Fruit fly (Drosophila melanogaster): ENCODE results near the gene fid.
A peak's percentile ranks its signal among the peaks of the same experiment; 100 is the strongest.

The fid gene

DNA sequence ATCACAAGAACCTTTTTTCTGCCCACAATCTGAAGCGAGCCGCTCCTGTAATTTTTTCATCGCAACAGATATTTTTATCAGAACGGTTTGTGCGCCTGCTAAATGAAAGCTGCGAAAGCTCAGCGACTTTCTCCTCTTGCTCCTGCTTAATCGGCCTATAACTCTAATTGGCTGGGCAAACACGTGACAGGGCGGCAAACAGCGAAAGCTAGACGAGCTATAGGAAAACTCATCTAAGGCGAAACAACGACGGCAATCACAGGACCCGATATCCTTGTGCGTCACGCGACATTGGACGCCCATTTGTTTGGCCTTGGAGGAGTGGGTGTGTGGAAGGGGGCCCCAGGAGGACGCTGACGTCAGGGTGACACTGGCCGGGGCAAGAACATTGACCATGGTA is 2.9 kb upstream of the fid start:
- no peak for TF ChIP-seq rgr (GFP tag; optimal IDR thresholded peaks at IDR 0.05)
- no peak for TF ChIP-seq GATAd (GFP tag; optimal IDR thresholded peaks at IDR 0.05)
- no peak for TF ChIP-seq CrebA (GFP tag; optimal IDR thresholded peaks at IDR 0.05; ENCODE audit: borderline replicate concordance)
- TF ChIP-seq Vsx2 (GFP tag; optimal IDR thresholded peaks at IDR 0.05; ENCODE audit: partially characterized antibody), result no peak
- no peak for TF ChIP-seq Hr83 (GFP tag; optimal IDR thresholded peaks at IDR 0.05; ENCODE audit: poor library complexity, severe bottlenecking)

DNA sequence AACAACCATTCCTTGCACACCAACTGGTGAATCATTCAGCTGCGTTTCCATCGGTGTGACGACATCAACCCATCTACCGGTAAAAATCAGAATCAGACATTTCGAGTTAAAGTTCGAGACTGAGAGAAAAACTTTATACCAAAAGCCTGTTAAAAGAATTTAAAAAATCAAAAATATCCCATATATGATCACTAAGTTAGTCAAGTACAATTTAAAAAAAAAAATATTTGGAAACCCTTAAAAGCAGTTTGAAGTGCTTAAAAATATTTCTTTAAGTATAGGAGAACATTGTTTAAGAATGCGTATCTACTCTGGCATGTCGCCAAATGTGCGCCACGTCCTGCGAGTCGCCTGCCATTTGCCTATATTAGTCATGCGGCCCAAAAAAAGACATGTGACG is 1.4 kb upstream of the fid start:
- no peak for TF ChIP-seq usp (GFP tag; optimal IDR thresholded peaks at IDR 0.05)
- TF ChIP-seq rgr (GFP tag; optimal IDR thresholded peaks at IDR 0.05), result no peak

DNA sequence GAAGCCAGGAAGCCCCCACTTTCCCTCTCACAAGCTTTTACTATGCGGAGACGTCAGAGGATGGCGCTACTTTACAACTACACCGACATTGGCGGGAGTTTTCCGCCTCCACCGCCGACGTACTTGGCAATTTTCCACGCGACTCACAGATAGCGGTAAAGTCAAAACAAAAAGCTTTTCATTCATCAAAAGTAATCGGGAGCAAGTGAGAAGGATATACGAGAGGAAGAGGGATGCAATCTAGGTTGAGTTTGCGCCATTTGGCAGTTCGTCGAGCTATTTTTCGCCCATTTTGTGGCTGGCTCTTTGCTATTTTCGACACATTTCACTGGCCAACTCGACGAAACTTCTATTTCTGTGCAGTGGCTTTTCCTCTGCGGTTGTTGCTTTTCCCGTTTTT is 965 bp upstream of the fid start:
- no peak for TF ChIP-seq Rel (GFP tag; optimal IDR thresholded peaks at IDR 0.05)
- TF ChIP-seq Rel (tag; optimal IDR thresholded peaks at IDR 0.05), result no peak
- no peak for TF ChIP-seq sv (GFP tag; optimal IDR thresholded peaks at IDR 0.05)
- no peak for TF ChIP-seq Mio (GFP tag; optimal IDR thresholded peaks at IDR 0.05)
- TF ChIP-seq fru (GFP tag; optimal IDR thresholded peaks at IDR 0.05), result no peak
- no peak for TF ChIP-seq CrebA (GFP tag; optimal IDR thresholded peaks at IDR 0.05; ENCODE audit: borderline replicate concordance)
- TF ChIP-seq dmrt93B (GFP tag; optimal IDR thresholded peaks at IDR 0.05), result no peak
- no peak for TF ChIP-seq sage (GFP tag; optimal IDR thresholded peaks at IDR 0.05)
- TF ChIP-seq br (GFP tag; optimal IDR thresholded peaks at IDR 0.05), result no peak

DNA sequence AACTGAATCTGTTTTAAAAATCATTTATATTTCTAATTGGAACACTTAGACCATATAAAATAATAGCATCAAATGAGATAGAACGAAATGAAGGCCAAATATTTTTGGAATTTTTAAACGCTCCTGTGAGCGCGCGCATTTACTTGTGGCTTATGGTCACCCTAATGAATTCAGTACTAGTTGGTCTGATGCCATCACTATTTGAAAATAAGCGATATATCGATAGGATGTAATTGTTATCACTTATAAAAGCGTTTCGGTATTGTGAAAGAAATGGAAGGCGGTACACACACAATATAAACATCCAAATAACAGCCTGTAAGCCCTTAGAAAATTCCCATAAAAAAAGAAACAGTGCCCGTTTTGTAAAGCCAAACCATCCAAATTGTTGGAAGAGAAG is 12.9 kb downstream of the fid start, which contains the start of gene Nf1:
TSS of gene Nf1 (plus strand) at position 280 of the 400 bp plus-strand sequence.
- TF ChIP-seq CG9705 (GFP tag; optimal IDR thresholded peaks at IDR 0.05) (no peak), Hr83 (GFP tag; optimal IDR thresholded peaks at IDR 0.05; ENCODE audit: poor library complexity, severe bottlenecking) (peak; percentile 68), dsf (GFP tag; optimal IDR thresholded peaks at IDR 0.05; ENCODE audit: borderline replicate concordance) (no peak)

DNA sequence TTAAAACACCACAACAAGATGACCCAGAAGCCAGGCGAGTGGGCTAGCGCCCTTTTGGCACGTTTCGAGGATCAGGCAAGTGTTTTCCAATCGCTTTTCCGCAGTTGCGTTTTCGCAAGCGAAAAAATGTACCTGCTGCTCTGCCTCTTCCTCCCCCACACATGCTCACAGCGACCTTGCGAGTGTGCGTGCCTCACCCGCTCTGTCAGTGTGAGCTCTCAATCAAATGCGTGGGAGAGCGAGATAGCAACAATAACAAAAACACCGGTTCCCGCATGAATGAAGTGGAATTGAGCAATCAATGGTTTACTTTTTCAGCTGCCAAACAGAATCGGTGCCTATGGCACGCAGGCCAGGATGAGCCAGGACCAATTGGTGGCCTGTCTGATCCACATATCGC is 13.4 kb downstream of the fid start:
- TF ChIP-seq Sp1 (GFP tag; optimal IDR thresholded peaks at IDR 0.05) (no peak), dl (GFP tag; optimal IDR thresholded peaks at IDR 0.05; ENCODE audit: insufficient read depth in 1 of 2, partially characterized antibody in 2 of 2) (no peak), CG32264 (GFP tag; optimal IDR thresholded peaks at IDR 0.05) (no peak), Mio (GFP tag; optimal IDR thresholded peaks at IDR 0.05) (no peak), CrebA (GFP tag; optimal IDR thresholded peaks at IDR 0.05; ENCODE audit: borderline replicate concordance) (no peak), usp (GFP tag; optimal IDR thresholded peaks at IDR 0.05) (no peak), Rel (GFP tag; optimal IDR thresholded peaks at IDR 0.05) (no peak), Rel (tag; optimal IDR thresholded peaks at IDR 0.05) (no peak), jim (GFP tag; optimal IDR thresholded peaks at IDR 0.05) (no peak), sv (GFP tag; optimal IDR thresholded peaks at IDR 0.05) (no peak)

DNA sequence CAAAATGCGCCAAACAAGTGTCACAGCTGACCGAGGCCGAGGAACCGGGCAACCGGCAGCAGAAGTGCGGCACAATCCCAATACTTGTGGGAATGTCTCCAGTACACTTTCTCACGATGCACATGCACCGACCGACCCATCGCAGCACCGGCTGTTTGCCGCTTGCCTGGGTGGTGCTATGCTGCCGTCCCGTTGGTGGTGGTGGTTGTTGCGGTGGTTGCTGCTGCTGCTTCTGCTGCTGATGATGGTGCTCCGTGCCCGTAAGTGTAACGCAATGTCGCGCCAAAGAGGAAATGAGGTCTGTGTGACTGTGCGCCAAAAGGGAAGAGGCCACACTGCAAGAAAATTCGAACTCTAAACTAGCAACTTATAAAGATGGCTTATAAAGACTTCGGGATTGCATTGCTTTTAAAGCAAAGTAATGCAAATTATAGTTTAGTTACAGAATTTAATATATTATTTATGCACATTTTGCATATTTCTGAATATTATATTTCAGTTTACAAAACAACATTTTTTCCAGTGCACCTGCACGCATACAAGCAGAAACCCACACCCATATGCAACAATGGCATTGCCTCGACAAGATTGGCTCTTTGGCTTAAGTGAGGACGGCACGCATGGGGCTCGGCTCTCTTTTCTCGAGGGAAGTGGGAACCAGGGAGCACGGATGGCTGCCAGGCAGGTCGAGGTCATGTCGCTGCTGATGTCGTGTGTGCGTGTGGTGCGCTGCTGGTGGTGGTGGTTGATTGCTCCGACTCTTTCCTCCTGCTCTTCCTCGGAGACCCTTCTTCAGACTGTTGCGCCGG is 26.5 kb downstream of the fid start, which contains the start of gene CG43116:
TSS of gene CG43116 (minus strand) at position 800 of the 809 bp plus-strand sequence.
- TF ChIP-seq Myc (optimal IDR thresholded peaks at IDR 0.05), result no peak
- no peak for TF ChIP-seq jim (GFP tag; optimal IDR thresholded peaks at IDR 0.05)
- peak; percentile 93 for TF ChIP-seq rgr (GFP tag; optimal IDR thresholded peaks at IDR 0.05)
- no peak for TF ChIP-seq lola (GFP tag; optimal IDR thresholded peaks at IDR 0.05)
- no peak for TF ChIP-seq Hr83 (GFP tag; optimal IDR thresholded peaks at IDR 0.05; ENCODE audit: poor library complexity, severe bottlenecking)
- peak; percentile 92 for TF ChIP-seq Sp1 (GFP tag; optimal IDR thresholded peaks at IDR 0.05)
- peak; percentile 80 for TF ChIP-seq woc (GFP tag; optimal IDR thresholded peaks at IDR 0.05)
- TF ChIP-seq dsf (GFP tag; optimal IDR thresholded peaks at IDR 0.05; ENCODE audit: borderline replicate concordance), result peak; percentile 45
- TF ChIP-seq OdsH (GFP tag; optimal IDR thresholded peaks at IDR 0.05), result peak; percentile 92
- TF ChIP-seq CG9705 (GFP tag; optimal IDR thresholded peaks at IDR 0.05), result peak; percentile 88
- TF ChIP-seq Dif (GFP tag; optimal IDR thresholded peaks at IDR 0.05; ENCODE audit: partially characterized antibody), result peak; percentile 78
- TF ChIP-seq br (GFP tag; optimal IDR thresholded peaks at IDR 0.05), result peak; percentile 88
- TF ChIP-seq dmrt93B (GFP tag; optimal IDR thresholded peaks at IDR 0.05), result peak; percentile 88
- TF ChIP-seq foxo (GFP tag; optimal IDR thresholded peaks at IDR 0.05), result peak; percentile 3 to 94
- peak; percentile 78 for TF ChIP-seq brk (GFP tag; optimal IDR thresholded peaks at IDR 0.05)
- peak; percentile 93 for TF ChIP-seq HLH106 (tag; optimal IDR thresholded peaks at IDR 0.05)
- peak; percentile 90 for TF ChIP-seq ey (GFP tag; optimal IDR thresholded peaks at IDR 0.05)
- TF ChIP-seq usp (GFP tag; optimal IDR thresholded peaks at IDR 0.05), result no peak
- TF ChIP-seq CrebA (GFP tag; optimal IDR thresholded peaks at IDR 0.05; ENCODE audit: borderline replicate concordance), result no peak
- peak; percentile 77 for TF ChIP-seq Jra (GFP tag; optimal IDR thresholded peaks at IDR 0.05)
- TF ChIP-seq Mio (GFP tag; optimal IDR thresholded peaks at IDR 0.05), result no peak
- TF ChIP-seq pan (optimal IDR thresholded peaks at IDR 0.05), result no peak
- peak; percentile 68 for TF ChIP-seq sv (GFP tag; optimal IDR thresholded peaks at IDR 0.05)
- TF ChIP-seq tai (GFP tag; optimal IDR thresholded peaks at IDR 0.05), result no peak
- peak; percentile 76 for TF ChIP-seq CG32264 (GFP tag; optimal IDR thresholded peaks at IDR 0.05)
- TF ChIP-seq dl (GFP tag; optimal IDR thresholded peaks at IDR 0.05; ENCODE audit: insufficient read depth in 1 of 2, partially characterized antibody in 2 of 2), result peak in 1 of 2 experiments; percentile 66
- TF ChIP-seq h (GFP tag; optimal IDR thresholded peaks at IDR 0.05), result peak; percentile 94
- TF ChIP-seq Hr78 (GFP tag; optimal IDR thresholded peaks at IDR 0.05), result no peak
- TF ChIP-seq psq (GFP tag; optimal IDR thresholded peaks at IDR 0.05), result peak; percentile 71
- TF ChIP-seq Abd-B (GFP tag; optimal IDR thresholded peaks at IDR 0.05), result no peak

All from whole organism, wandering third instar larva.